Worm (Caenorhabditis elegans) whole organism, L4 larva: ENCODE results near the gene puf-9.

Source experiments
- ceh-20 ChIP-seq: fragments of 200-800 bp; sonication (Bioruptor generic); IDR thresholded peaks from 2 replicates; pipeline ENCODE4 v1.3.6; 2022; ENCODE audit warnings: missing genetic modification reagents, missing genetic modification characterization, missing compliant biosample characterization
- cey-2 ChIP-seq: sonication (generic microtip); optimal IDR thresholded peaks from 3 replicates; lab custom pipeline; 2017; ENCODE audit warnings: missing genetic modification characterization, mild to moderate bottlenecking, missing compliant biosample characterization, antibody characterized with exemption, borderline replicate concordance; ENCODE audit not compliant: insufficient read depth
- daf-12 ChIP-seq: fragments of 150-350 bp; optimal IDR thresholded peaks from 2 replicates; lab custom pipeline; 2014; ENCODE audit warnings: missing biosample characterization, missing genetic modification reagents, missing genetic modification characterization
- fos-1 ChIP-seq: fragments of 150-350 bp; optimal IDR thresholded peaks from 2 replicates; lab custom pipeline; 2014; ENCODE audit warnings: missing biosample characterization, missing genetic modification characterization
- lsy-2 ChIP-seq, 2 experiments: fragments of 150-350 bp in 1 of 2; sonication (generic microtip) in 1 of 2; optimal IDR thresholded peaks; 2 replicates each; lab custom pipeline; 2014 to 2017; ENCODE audit warnings: missing biosample characterization in 2 of 2, missing genetic modification characterization in 2 of 2

- TF ChIP-seq cey-2 (no peak), daf-12 (no peak), lsy-2 (tag; optimal IDR thresholded peaks at IDR 0.05; lab: Kevin White, UChicago) (no peak), ceh-20 (GFP tag; lab: Robert Waterston, UW) (no peak), fos-1 (no peak)
These were observed 4.9 kb upstream of the puf-9 start for ce11 chrX:5836527-5836926.
